Fruit fly (Drosophila melanogaster) whole organism, embryonic: Measurements from ENCODE around the gene Drgx.

Experiments used
- B-H2 ChIP-seq: fragments of 200-800 bp; sonication (Bioruptor generic); optimal IDR thresholded peaks from 2 replicates; lab custom pipeline; 2018; ENCODE audit warnings: missing biosample characterization, mild to moderate bottlenecking, missing genetic modification characterization
- CG8478 ChIP-seq: fragments of >200 bp; optimal IDR thresholded peaks from 2 replicates; lab custom pipeline; 2018
- Sox102F ChIP-seq: fragments of 200-800 bp; sonication (Bioruptor generic); optimal IDR thresholded peaks from 2 replicates; lab custom pipeline; 2018; ENCODE audit warnings: missing biosample characterization, mild to moderate bottlenecking, missing genetic modification characterization, moderate library complexity
- ab ChIP-seq: fragments of 200-800 bp; sonication (Bioruptor generic); optimal IDR thresholded peaks from 2 replicates; lab custom pipeline; 2016; ENCODE audit warnings: missing biosample characterization, missing genetic modification characterization
- bigmax ChIP-seq: fragments of 200-800 bp; sonication (Bioruptor generic); optimal IDR thresholded peaks from 2 replicates; lab custom pipeline; 2018; ENCODE audit warnings: missing biosample characterization, mild to moderate bottlenecking, missing genetic modification characterization
- kay ChIP-seq: fragments of 200-800 bp; sonication (Bioruptor generic); optimal IDR thresholded peaks from 2 replicates; lab custom pipeline; 2016; ENCODE audit warnings: missing biosample characterization, missing genetic modification characterization
- vvl ChIP-seq: fragments of 200-800 bp; sonication (Bioruptor generic); IDR thresholded peaks from 2 replicates; pipeline ENCODE4 v1.3.6; 2022; ENCODE audit warnings: missing biosample characterization, missing genetic modification characterization

DNA sequence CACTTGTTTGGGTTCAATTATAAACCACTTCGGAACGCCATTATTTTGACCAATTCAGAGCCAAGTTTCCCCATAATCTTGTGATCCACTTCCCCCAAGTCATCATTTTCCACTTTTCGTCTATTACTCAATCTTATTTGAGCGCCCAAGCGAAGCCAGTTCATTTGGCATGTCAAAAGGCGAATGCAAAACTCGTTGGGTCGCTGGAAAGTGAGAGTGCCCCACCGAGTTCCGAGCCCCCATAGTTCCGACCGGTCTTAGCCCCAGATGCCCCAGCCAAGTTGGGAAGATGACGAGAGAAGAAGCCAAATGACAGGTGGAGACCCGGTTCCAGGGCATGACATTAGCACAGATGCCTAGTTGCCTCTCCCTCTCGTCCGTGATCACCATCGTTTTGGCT lies 31.8 kb upstream of the Drgx start:
- TF ChIP-seq vvl (GFP tag; lab: Robert Waterston, UW) (no peak), CG8478 (lab: Kevin White, UChicago) (no peak), ab (GFP tag; lab: Kevin White, UChicago) (no peak), Sox102F (GFP tag; lab: Kevin White, UChicago) (no peak), B-H2 (GFP tag; lab: Kevin White, UChicago) (no peak), kay (GFP tag; lab: Kevin White, UChicago) (no peak), bigmax (GFP tag; lab: Kevin White, UChicago) (no peak)
